Worm (Caenorhabditis elegans) whole organism, L4/young adult: ENCODE results near the gene C52G5.2.

Experiments
- W03F9.2 ChIP-seq: fragments of 150-350 bp; optimal IDR thresholded peaks from 2 replicates; lab custom pipeline; 2014; ENCODE audit warnings: missing biosample characterization, missing genetic modification characterization
- dao-5 ChIP-seq: sonication (generic microtip); optimal IDR thresholded peaks from 2 replicates; lab custom pipeline; 2016; ENCODE audit warnings: missing genotype, missing genetic modification characterization, moderate library complexity, missing compliant biosample characterization
- him-1 ChIP-seq: sonication (generic microtip); optimal IDR thresholded peaks from 2 replicates; lab custom pipeline; 2016; ENCODE audit warnings: missing genotype, missing genetic modification reagents, missing genetic modification characterization, missing compliant biosample characterization

Gene C52G5.2

DNA sequence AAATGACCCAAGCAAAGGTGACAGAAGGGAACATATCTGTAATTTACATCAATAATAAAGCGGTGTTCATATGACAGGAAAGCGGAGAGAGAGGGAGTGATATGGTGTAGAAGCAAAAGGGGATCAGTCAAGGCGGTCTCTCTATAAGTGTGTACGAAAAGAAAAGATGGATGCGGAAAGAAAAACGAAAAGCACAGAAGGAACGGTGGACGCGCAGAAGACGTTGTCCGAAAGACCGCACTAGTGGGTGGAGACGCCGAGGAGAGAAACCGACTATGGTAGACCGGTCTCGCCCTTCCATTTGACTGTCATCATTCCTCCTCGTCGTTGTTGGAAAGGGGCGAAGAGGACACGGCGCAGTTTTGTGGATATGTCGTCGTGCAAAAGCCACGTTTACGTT, at the start of gene C52G5.2:
C52G5.2 (plus strand) TSS at position 301 of the 400 bp plus-strand sequence.
- no peak for TF ChIP-seq W03F9.2 (tag; lab: Kevin White, UChicago)
- no peak for TF ChIP-seq him-1 (tag; lab: Kevin White, UChicago)
- TF ChIP-seq dao-5, result no peak

DNA sequence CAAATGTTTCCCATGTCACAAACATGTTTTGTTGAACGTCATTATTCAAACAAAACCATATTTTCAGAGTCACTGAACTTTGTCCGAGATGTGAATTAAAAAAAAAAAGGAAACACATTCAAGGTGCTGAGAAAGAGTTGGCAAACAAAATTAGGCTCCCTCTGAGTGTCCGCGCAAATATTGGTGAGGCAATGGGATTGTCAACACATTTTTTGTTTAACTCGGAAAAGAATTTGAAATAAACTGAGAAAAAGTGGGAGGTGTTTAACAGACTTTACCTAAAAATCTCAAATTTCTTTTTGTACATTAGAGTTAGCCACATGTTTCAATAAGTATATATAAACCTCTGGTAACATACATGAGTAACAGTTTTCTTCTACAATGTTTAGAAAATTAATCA, 49.3 kb upstream of the C52G5.2 start, which contains the start of gene abf-6:
abf-6 (plus strand) TSS at position 323 of the 400 bp plus-strand sequence.
- no peak for TF ChIP-seq W03F9.2 (tag; lab: Kevin White, UChicago)
- no peak for TF ChIP-seq dao-5
- no peak for TF ChIP-seq him-1 (tag; lab: Kevin White, UChicago)

DNA sequence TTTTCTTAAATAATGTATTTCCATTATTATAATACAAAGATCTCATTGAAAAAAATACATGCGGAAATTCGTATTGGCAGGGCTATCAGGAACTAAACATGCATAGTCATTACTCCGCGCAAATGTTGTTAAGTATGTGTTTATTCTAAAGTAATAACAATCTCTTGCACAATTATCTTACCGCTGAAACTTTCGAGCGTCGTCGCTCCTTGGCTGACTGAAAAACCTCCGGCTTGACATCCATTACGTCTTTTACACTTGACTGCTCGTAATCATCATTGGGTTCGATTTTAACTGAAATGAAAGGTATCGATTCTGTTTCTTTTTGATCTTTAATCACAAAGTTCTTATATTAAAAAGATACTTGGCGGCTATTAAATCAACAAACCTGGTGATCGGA, 43.3 kb upstream of the C52G5.2 start:
- no peak for TF ChIP-seq him-1 (tag; lab: Kevin White, UChicago)

DNA sequence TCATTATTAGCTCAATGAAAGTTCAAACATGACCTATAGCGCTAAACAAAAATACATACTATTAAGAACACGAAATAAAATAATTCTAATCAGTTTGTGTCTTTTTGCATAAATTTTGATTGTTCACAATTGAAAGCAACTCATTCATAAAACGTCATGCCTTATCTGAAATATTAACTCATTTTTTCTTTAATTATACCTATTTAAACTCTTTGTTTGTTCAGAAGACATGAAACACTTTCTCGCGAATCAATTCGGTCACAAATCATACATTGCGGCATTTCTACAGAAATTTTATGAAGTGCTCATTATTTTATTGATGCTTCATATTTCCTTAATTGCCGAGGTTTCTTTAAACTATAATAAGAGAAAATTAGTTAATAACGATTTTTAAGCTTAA, 36.2 kb upstream of the C52G5.2 start:
- TF ChIP-seq W03F9.2 (tag; lab: Kevin White, UChicago), result no peak
- TF ChIP-seq him-1 (tag; lab: Kevin White, UChicago), result no peak
- no peak for TF ChIP-seq dao-5

DNA sequence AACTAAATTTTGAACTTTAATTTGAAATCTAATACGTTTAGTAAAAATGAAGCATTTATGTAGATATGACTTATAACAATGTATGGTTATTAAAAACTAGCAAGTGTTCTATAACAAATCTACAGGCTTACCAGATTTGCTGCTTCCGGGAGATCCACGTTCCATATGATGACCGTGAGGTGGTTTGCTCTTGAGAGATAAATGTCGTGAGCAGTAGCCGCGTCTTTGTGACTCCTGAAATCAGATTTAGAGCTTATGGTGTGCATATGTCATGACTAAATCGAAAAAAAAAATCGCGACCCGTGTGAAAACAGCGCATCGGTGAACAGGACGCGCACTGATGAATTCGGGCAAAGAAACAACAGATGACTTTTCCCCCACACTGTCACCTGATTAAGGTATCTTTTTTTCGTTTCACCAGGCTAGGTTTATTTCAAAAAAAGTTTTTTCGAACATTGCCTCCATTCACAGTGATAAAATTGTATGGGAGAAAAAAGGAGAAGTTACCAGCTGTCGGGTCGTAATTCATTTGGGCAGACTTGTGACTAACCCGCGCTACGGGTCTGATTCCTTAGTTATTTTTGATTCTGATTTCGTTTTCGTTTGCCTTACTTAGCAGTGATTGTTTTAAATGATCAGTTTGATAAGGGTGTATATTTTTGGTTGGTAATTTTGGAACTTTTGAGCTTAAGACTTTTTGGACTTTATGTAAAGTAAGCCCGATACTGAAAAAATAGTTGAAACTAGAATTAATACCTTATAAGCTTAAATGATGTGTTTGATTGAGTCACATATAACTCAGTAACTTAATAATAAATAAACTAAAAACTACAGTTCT, 34.8 kb upstream of the C52G5.2 start, which contains the start of gene nhr-27:
nhr-27 (minus strand) TSS at position 234 of the 838 bp plus-strand sequence.
- TF ChIP-seq W03F9.2 (tag; lab: Kevin White, UChicago), result no peak

DNA sequence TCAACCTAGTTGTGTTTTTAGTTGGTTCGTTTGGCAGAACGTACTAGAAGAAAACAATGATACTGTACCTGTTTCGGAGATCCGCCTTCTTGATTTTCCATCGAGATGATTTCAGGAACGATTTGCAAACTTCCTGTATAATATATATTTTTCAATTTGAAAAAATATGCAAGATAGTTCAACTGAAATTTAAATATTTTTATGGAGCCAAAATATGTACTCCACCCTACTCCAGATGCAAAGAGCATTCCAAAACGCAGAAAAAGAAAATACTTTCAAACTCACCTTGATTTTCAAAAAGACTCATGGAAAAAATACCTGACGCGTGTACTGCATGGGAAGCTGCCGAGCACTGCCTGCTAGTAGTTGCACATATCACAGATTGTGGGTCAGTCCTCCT, 29.6 kb upstream of the C52G5.2 start, which contains the start of gene gei-3:
gei-3 (minus strand) TSS at position 101 of the 400 bp plus-strand sequence.
- TF ChIP-seq him-1 (tag; lab: Kevin White, UChicago), result no peak
- TF ChIP-seq dao-5, result no peak
- TF ChIP-seq W03F9.2 (tag; lab: Kevin White, UChicago), result no peak

DNA sequence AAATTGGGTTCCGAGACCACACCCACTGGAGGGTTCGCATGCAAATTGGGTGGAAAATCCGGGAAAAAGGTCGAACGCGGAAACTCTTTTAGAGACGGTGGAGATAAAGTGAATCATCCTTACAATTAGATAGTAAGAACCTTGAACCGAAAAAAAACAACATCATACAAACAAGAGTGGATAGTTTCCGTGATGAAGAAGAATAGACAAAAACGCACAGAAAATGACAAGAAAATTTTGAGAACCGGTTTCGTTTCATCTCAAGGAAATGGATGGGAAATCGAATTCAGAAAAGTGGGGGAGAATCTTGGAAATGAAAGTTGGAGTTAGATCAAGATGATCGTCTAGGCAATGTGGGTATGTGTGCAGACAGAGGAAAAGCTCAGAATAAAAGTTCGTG, 27.7 kb upstream of the C52G5.2 start:
- no peak for TF ChIP-seq him-1 (tag; lab: Kevin White, UChicago)
- no peak for TF ChIP-seq W03F9.2 (tag; lab: Kevin White, UChicago)
- TF ChIP-seq dao-5, result no peak

DNA sequence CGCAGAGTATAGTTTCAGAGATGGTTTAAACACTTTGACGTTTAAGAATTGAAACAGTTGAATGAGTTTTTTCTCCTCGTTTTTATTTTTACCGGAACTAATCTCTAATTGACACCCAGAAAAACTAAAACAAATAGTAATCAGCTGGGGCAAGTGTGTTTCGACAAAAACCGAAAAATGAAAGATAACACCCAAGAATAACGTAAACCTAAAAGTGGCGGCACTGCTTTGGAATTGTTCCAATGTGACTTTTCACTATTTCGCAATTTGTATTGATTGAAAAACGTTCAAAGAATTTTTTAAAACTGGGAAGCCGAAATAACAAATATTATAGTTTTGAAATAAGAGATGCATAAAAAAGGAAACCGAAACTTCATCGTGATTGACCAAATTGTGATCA, 24.3 kb upstream of the C52G5.2 start:
- no peak for TF ChIP-seq W03F9.2 (tag; lab: Kevin White, UChicago)
- TF ChIP-seq dao-5, result no peak
- no peak for TF ChIP-seq him-1 (tag; lab: Kevin White, UChicago)

DNA sequence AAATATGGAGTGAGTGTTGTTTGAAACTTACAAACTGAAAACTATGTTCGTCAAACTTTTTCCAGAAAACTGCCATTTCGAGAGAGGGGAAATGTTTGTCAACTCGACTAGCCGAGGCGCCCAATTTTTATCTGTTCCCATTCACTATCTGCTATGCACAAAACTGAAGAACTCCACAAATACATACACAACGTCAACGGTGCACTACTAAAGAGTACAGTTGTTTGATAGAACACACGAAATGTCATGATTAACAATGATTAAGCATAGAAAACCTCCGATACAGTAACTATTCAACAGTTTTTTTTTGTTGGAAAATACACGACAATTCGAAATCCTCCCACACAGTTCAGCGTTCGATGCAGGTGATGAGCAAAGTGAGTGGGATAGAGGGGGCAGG, 23.6 kb upstream of the C52G5.2 start:
- TF ChIP-seq him-1 (tag; lab: Kevin White, UChicago) (no peak), dao-5 (no peak), W03F9.2 (tag; lab: Kevin White, UChicago) (no peak)

DNA sequence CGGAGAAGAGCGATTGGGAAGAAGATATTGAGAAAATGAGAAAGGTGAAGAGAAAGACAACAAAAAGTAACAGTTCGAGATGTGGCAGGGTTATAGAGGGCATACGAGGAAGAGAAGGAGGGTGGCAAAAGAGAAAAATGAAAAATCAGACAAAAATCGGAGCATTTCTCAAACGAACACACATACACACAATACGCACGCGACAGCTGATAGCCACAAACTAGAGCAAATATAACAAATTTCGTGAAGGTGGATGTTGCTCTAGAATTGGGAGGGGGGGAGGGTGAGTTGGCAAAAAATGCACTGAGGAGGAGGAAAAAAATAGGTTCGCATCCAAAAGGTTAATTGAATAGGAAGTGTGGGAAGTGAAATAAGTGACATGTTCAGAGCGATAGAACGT, 17.9 kb upstream of the C52G5.2 start:
- no peak for TF ChIP-seq him-1 (tag; lab: Kevin White, UChicago)
- no peak for TF ChIP-seq dao-5
- TF ChIP-seq W03F9.2 (tag; lab: Kevin White, UChicago), result no peak

DNA sequence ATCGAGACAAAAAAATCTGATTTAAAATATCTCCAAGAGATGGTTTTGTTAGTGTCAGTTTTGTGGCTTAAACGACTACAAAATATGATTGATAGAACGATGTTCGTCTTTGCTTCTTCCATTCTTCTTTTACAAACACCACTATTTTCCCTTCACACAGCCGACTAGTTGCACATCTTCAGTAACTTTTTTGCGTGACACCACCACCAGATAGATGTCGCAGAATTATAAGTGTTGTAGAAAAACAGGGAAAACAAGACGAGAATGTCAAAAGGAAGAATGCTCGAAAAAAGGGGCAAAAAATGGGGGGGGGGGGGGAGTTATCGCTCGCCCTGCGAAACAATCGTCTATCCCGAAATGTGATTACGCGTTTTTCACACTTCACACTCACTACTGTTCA, 16.3 kb upstream of the C52G5.2 start:
- TF ChIP-seq dao-5 (no peak), W03F9.2 (tag; lab: Kevin White, UChicago) (no peak), him-1 (tag; lab: Kevin White, UChicago) (no peak)

DNA sequence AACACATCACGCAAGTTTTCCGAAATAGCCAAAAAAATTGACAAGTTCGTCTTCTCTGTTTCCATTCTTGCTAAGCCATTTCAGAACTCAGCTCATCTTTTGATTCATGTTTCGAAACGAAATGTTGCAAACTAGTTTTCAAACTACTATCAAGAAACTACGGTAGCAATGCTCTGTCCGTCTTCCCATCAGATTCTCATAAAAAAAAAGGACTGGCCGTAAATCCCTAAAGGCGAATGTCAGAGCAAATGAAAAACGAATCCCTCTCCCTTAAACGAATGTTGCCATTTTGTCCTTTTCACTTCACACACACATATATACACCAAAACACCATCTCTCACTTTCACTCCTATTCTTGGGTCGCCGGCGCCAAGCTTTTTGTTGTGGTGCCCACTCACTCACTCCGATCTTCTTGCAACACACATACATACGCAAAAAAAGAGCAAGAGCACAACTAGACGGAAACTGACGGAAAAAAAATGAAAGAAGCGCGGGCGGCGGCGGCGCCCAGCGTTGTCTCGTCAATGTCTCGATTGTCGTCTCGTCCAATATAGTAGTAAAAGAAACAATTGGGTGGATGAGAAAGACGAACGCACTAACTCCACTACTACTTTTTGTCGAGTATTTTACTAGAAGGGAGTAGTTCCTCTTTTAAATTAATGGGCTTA, 15.2 kb upstream of the C52G5.2 start:
- peak; percentile 25 for TF ChIP-seq him-1 (tag; lab: Kevin White, UChicago)
- no peak for TF ChIP-seq dao-5
- no peak for TF ChIP-seq W03F9.2 (tag; lab: Kevin White, UChicago)

DNA sequence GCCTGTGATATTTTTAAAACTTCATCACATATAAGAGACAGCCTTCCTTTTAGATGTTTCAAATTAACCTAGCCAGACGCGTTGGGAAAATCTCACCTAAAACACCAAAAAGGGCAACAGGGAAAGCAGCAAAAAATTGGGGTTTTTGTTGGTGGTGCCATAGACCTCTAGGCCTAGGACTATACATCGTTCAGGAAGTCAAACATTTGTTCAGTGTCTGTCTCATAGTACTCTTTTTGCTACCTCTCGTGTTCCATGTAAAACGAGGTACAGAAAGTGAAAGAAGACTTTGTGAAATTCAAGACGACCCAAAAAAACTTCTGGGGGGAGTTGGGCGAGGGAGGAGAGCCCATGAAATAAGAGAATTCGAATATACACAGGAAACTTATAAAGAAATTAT, 14.1 kb upstream of the C52G5.2 start:
- no peak for TF ChIP-seq dao-5

DNA sequence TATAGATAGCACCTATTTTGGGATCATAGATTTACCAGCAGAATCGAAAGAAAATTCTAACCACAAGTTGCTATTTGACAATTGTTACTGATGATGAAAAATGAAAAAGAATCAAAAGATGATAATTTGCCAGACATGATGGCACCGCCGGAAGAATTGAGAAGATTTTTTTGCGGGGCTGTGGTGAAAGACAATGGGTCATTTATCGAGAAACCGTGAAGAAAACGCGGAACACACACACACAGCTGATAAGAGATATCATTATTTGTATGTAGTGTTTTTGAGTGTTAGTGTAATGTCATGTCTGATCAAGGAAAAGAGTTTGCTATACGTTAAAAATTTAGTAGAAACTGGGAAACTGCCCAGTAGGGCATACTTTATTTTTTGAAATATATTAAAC, 8.3 kb upstream of the C52G5.2 start:
- no peak for TF ChIP-seq W03F9.2 (tag; lab: Kevin White, UChicago)
- TF ChIP-seq him-1 (tag; lab: Kevin White, UChicago), result no peak
- TF ChIP-seq dao-5, result no peak
